Worm (Caenorhabditis elegans) whole organism, young adult: ENCODE results near the gene F18G5.6.

ENCODE experiments used
- B0035.1 ChIP-seq: sonication (generic microtip); optimal IDR thresholded peaks from 2 replicates; lab custom pipeline; 2016; ENCODE audit warnings: missing genetic modification characterization, mild to moderate bottlenecking, missing compliant biosample characterization, missing genotype, missing genetic modification reagents
- B0261.1 ChIP-seq: sonication (generic microtip); optimal IDR thresholded peaks from 2 replicates; lab custom pipeline; 2016; ENCODE audit warnings: mild to moderate bottlenecking, missing genetic modification characterization, moderate library complexity, missing compliant biosample characterization
- B0336.3 ChIP-seq: fragments of 200-800 bp; sonication (Bioruptor generic); IDR thresholded peaks from 2 replicates; pipeline ENCODE4 v1.3.6; 2022; ENCODE audit warnings: missing genetic modification characterization, missing compliant biosample characterization
- C17E4.6 ChIP-seq: fragments of 200-800 bp; sonication (Bioruptor generic); IDR thresholded peaks from 2 replicates; pipeline ENCODE4 v1.3.6; 2022; ENCODE audit warnings: missing genetic modification reagents, missing genetic modification characterization, missing compliant biosample characterization
- F22D6.2 ChIP-seq: sonication (generic microtip); optimal IDR thresholded peaks from 2 replicates; lab custom pipeline; 2016; ENCODE audit warnings: mild to moderate bottlenecking, missing genetic modification characterization, missing compliant biosample characterization
- F39B2.1 ChIP-seq: fragments of 200-800 bp; sonication (Bioruptor generic); IDR thresholded peaks from 2 replicates; pipeline ENCODE4 v1.3.6; 2022; ENCODE audit warnings: missing genetic modification reagents, missing genetic modification characterization, missing compliant biosample characterization
- K11D2.4 ChIP-seq: fragments of 200-800 bp; sonication (Bioruptor generic); IDR thresholded peaks from 2 replicates; pipeline ENCODE4 v1.3.6; 2022; ENCODE audit warnings: missing genetic modification reagents, missing genetic modification characterization, missing compliant biosample characterization
- K12H6.12 ChIP-seq: fragments of 200-800 bp; sonication (Bioruptor generic); optimal IDR thresholded peaks from 2 replicates; lab custom pipeline; 2018; ENCODE audit warnings: mild to moderate bottlenecking, missing genetic modification characterization, missing compliant biosample characterization
- Y53G8AR.9 ChIP-seq: fragments of 200-800 bp; sonication (Bioruptor generic); conservative IDR thresholded peaks from 2 replicates; pipeline ENCODE4 v1.3.6; 2022; ENCODE audit warnings: missing genetic modification reagents, missing genetic modification characterization, missing compliant biosample characterization
- Y56A3A.18 ChIP-seq: fragments of 200-800 bp; sonication (Bioruptor generic); IDR thresholded peaks from 2 replicates; pipeline ENCODE4 v1.3.6; 2022; ENCODE audit warnings: missing genetic modification reagents, missing genetic modification characterization, missing compliant biosample characterization
- Y79H2A.3 ChIP-seq: fragments of 200-800 bp; sonication (Bioruptor generic); conservative IDR thresholded peaks from 2 replicates; pipeline ENCODE4 v1.3.6; 2022; ENCODE audit warnings: missing genetic modification reagents, missing genetic modification characterization, missing compliant biosample characterization
- ama-1 ChIP-seq, 3 experiments: fragments of 150-350 bp in 1 of 3; sonication (generic microtip) in 2 of 3; optimal IDR thresholded peaks; 2 replicates each; lab custom pipeline; 2014 to 2018; ENCODE audit warnings: missing biosample characterization in 2 of 3, missing genetic modification characterization in 2 of 3, missing genetic modification reagents in 2 of 3
- aptf-2 ChIP-seq: fragments of 200-800 bp; sonication (Bioruptor generic); conservative IDR thresholded peaks from 2 replicates; pipeline ENCODE4 v1.3.6; 2022; ENCODE audit warnings: missing genetic modification reagents, missing genetic modification characterization, missing compliant biosample characterization
- atf-7 ChIP-seq: sonication (generic microtip); optimal IDR thresholded peaks from 2 replicates; lab custom pipeline; 2017; ENCODE audit warnings: mild to moderate bottlenecking, missing genetic modification characterization, missing compliant biosample characterization
- athp-1 ChIP-seq: sonication (generic microtip); optimal IDR thresholded peaks from 2 replicates; lab custom pipeline; 2017; ENCODE audit warnings: mild to moderate bottlenecking, missing genetic modification characterization, missing compliant biosample characterization
- cebp-1 ChIP-seq, 2 experiments: fragments of 200-800 bp in 1 of 2; sonication (Bioruptor generic) in 1 of 2; sonication (generic microtip) in 1 of 2; IDR thresholded peaks in 1 of 2; optimal IDR thresholded peaks in 1 of 2; 2 replicates each; pipeline versions ENCODE4 v1.3.6 to Lab custom; 2017 to 2022; ENCODE audit warnings: missing compliant biosample characterization in 2 of 2, missing genetic modification characterization in 2 of 2, mild to moderate bottlenecking in 1 of 2, missing genetic modification reagents in 1 of 2, moderate library complexity in 1 of 2
- cebp-2 ChIP-seq: fragments of 200-800 bp; sonication (Bioruptor generic); IDR thresholded peaks from 2 replicates; pipeline ENCODE4 v1.3.6; 2022; ENCODE audit warnings: missing genetic modification characterization, missing compliant biosample characterization
- ceh-91 ChIP-seq: fragments of 200-800 bp; sonication (Bioruptor generic); IDR thresholded peaks from 2 replicates; pipeline ENCODE4 v1.3.6; 2022; ENCODE audit warnings: missing genetic modification reagents, missing genetic modification characterization, missing compliant biosample characterization
- chd-7 ChIP-seq: sonication (generic microtip); optimal IDR thresholded peaks from 2 replicates; lab custom pipeline; 2016; ENCODE audit warnings: mild to moderate bottlenecking, missing genetic modification characterization, moderate library complexity, missing compliant biosample characterization
- die-1 ChIP-seq: sonication (generic microtip); optimal IDR thresholded peaks from 2 replicates; lab custom pipeline; 2016; ENCODE audit warnings: missing genotype, mild to moderate bottlenecking, missing genetic modification characterization, missing compliant biosample characterization
- dox-1 ChIP-seq: fragments of 200-800 bp; sonication (Bioruptor generic); IDR thresholded peaks from 2 replicates; pipeline ENCODE4 v1.3.6; 2022; ENCODE audit warnings: missing genetic modification reagents, missing genetic modification characterization, missing compliant biosample characterization
- dpff-1 ChIP-seq: sonication (generic microtip); optimal IDR thresholded peaks from 2 replicates; lab custom pipeline; 2017; ENCODE audit warnings: mild to moderate bottlenecking, missing genetic modification characterization, missing compliant biosample characterization
- hmg-1.2 ChIP-seq: fragments of 200-800 bp; sonication (Bioruptor generic); IDR thresholded peaks from 2 replicates; pipeline ENCODE4 v1.3.6; 2022; ENCODE audit warnings: missing genetic modification reagents, missing genetic modification characterization, missing compliant biosample characterization
- let-526 ChIP-seq: fragments of 200-800 bp; sonication (Bioruptor generic); IDR thresholded peaks from 2 replicates; pipeline ENCODE4 v1.3.6; 2022; ENCODE audit warnings: missing genetic modification reagents, missing genetic modification characterization, missing compliant biosample characterization
- let-607 ChIP-seq, 2 experiments: fragments of 200-800 bp in 1 of 2; sonication (Bioruptor generic) in 1 of 2; sonication (generic microtip) in 1 of 2; optimal IDR thresholded peaks; 2 replicates each; lab custom pipeline; 2016 to 2018; ENCODE audit warnings: mild to moderate bottlenecking in 2 of 2, missing compliant biosample characterization in 2 of 2, missing genetic modification characterization in 2 of 2, moderate library complexity in 2 of 2, missing genotype in 1 of 2
- madf-10 ChIP-seq: sonication (generic microtip); optimal IDR thresholded peaks from 2 replicates; lab custom pipeline; 2016; ENCODE audit warnings: mild to moderate bottlenecking, missing genetic modification characterization, missing compliant biosample characterization
- nfya-1 ChIP-seq: sonication (generic microtip); optimal IDR thresholded peaks from 2 replicates; lab custom pipeline; 2017; ENCODE audit warnings: antibody characterized with exemption, missing compliant biosample characterization, missing genetic modification characterization, borderline replicate concordance; ENCODE audit not compliant: insufficient read depth
- nfyb-1 ChIP-seq: fragments of 200-800 bp; sonication (Bioruptor generic); IDR thresholded peaks from 2 replicates; pipeline ENCODE4 v1.3.6; 2022; ENCODE audit warnings: missing genetic modification reagents, missing genetic modification characterization, missing compliant biosample characterization
- nhr-80 ChIP-seq: sonication (generic microtip); optimal IDR thresholded peaks from 2 replicates; lab custom pipeline; 2016; ENCODE audit warnings: missing genetic modification characterization, missing compliant biosample characterization
- nhr-90 ChIP-seq: sonication (generic microtip); optimal IDR thresholded peaks from 2 replicates; lab custom pipeline; 2016; ENCODE audit warnings: missing genotype, mild to moderate bottlenecking, missing genetic modification characterization, missing compliant biosample characterization
- pbrm-1 ChIP-seq: fragments of 200-800 bp; sonication (Bioruptor generic); IDR thresholded peaks from 2 replicates; pipeline ENCODE4 v1.3.6; 2022; ENCODE audit warnings: missing genetic modification reagents, missing genetic modification characterization, missing compliant biosample characterization
- pha-4 ChIP-seq: fragments of 150-350 bp; sonication (generic microtip); optimal IDR thresholded peaks from 2 replicates; lab custom pipeline; 2014; ENCODE audit warnings: missing biosample characterization, missing genetic modification reagents, missing genetic modification characterization
- rcor-1 ChIP-seq: fragments of 200-800 bp; sonication (Bioruptor generic); IDR thresholded peaks from 2 replicates; pipeline ENCODE4 v1.3.6; 2022; ENCODE audit warnings: missing genetic modification reagents, missing genetic modification characterization, missing compliant biosample characterization
- sdz-38 ChIP-seq: sonication (generic microtip); optimal IDR thresholded peaks from 2 replicates; lab custom pipeline; 2016; ENCODE audit warnings: missing genotype, missing genetic modification characterization, missing compliant biosample characterization
- sea-2 ChIP-seq: fragments of 200-800 bp; sonication (Bioruptor generic); IDR thresholded peaks from 2 replicates; pipeline ENCODE4 v1.3.6; 2022; ENCODE audit warnings: missing genetic modification characterization, missing compliant biosample characterization
- snpc-3.4 ChIP-seq: sonication (generic microtip); optimal IDR thresholded peaks from 2 replicates; lab custom pipeline; 2017; ENCODE audit warnings: missing genetic modification characterization, mild to moderate bottlenecking, missing compliant biosample characterization, antibody characterized with exemption, moderate library complexity, missing genotype, missing genetic modification reagents
- tbp1 ChIP-seq: fragments of 200-800 bp; sonication (Bioruptor generic); optimal IDR thresholded peaks from 2 replicates; lab custom pipeline; 2018; ENCODE audit warnings: mild to moderate bottlenecking, missing genetic modification characterization, missing compliant biosample characterization
- tlf-1 ChIP-seq: fragments of 200-800 bp; sonication (Bioruptor generic); optimal IDR thresholded peaks from 2 replicates; lab custom pipeline; 2018; ENCODE audit warnings: mild to moderate bottlenecking, missing genetic modification characterization, missing compliant biosample characterization
- ztf-22 ChIP-seq: fragments of 200-800 bp; sonication (Bioruptor generic); optimal IDR thresholded peaks from 2 replicates; lab custom pipeline; 2018; ENCODE audit warnings: mild to moderate bottlenecking, missing genetic modification characterization, moderate library complexity, missing compliant biosample characterization
- ztf-28 ChIP-seq: fragments of 200-800 bp; sonication (Bioruptor generic); IDR thresholded peaks from 2 replicates; pipeline ENCODE4 v1.3.6; 2022; ENCODE audit warnings: missing genetic modification reagents, missing genetic modification characterization, missing compliant biosample characterization

F18G5.6 gene

DNA sequence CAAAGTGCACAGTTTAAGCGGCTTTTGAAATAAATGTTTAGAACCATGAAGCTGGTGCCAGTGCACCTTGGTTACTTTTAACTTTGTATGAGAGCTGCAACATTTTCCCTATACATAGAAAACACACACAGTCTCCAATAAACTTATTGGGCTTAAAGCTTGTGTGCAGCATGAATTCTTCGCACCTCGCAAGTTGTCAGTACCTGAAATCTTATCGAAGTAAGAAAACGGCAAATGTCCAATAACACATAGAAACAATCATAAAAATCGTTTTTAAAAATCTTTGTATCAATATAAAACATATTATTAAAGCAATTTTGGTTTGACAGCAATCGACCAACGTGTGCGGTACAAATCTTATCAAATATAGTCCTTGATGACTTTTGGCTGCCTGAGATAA lies 4.2 kb upstream of the F18G5.6 start:
- TF ChIP-seq sdz-38 (tag; lab: Kevin White, UChicago): no peak
- TF ChIP-seq Y53G8AR.9 (GFP tag; lab: Robert Waterston, UW): 0 out of 2 replicates have a peak, but pooled peaks have one; percentile 38
- TF ChIP-seq hmg-1.2 (GFP tag; lab: Robert Waterston, UW): 0 out of 2 replicates have a peak, but pooled peaks have one; percentile 10
- TF ChIP-seq Y56A3A.18 (GFP tag; lab: Robert Waterston, UW): peak; percentile 55; the same call in 1 of the 2 replicates
- TF ChIP-seq cebp-2 (GFP tag; lab: Robert Waterston, UW): 0 out of 2 replicates have a peak, but pooled peaks have one; percentile 39
- no peak for TF ChIP-seq ama-1 (optimal IDR thresholded peaks at IDR 0.05; lab: Kevin White, UChicago)
- no peak for TF ChIP-seq ama-1 (GFP tag; optimal IDR thresholded peaks at IDR 0.05; lab: Kevin White, UChicago)
- TF ChIP-seq cebp-1 (GFP tag; IDR thresholded peaks at IDR 0.05; lab: Robert Waterston, UW): no peak
- peak; percentile 9 for TF ChIP-seq cebp-1 (tag; optimal IDR thresholded peaks at IDR 0.05; lab: Kevin White, UChicago)
- TF ChIP-seq, all 124 proteins: peak for 5

- no peak for TF ChIP-seq madf-10 (tag; lab: Kevin White, UChicago)
- no peak for TF ChIP-seq Y56A3A.18 (GFP tag; lab: Robert Waterston, UW)
- TF ChIP-seq Y53G8AR.9 (GFP tag; lab: Robert Waterston, UW): no peak
- no peak for TF ChIP-seq rcor-1 (GFP tag; lab: Robert Waterston, UW)
- TF ChIP-seq F39B2.1 (GFP tag; lab: Robert Waterston, UW): no peak
- TF ChIP-seq dox-1 (GFP tag; lab: Robert Waterston, UW): peak; percentile 46; the same call in 1 of the 2 replicates
- TF ChIP-seq nhr-80 (tag; lab: Kevin White, UChicago): peak; percentile 76
- no peak for TF ChIP-seq ama-1 (optimal IDR thresholded peaks at IDR 0.05; lab: Kevin White, UChicago)
- TF ChIP-seq ama-1 (GFP tag; optimal IDR thresholded peaks at IDR 0.05; lab: Kevin White, UChicago): no peak
- TF ChIP-seq chd-7 (tag; lab: Kevin White, UChicago): no peak
- no peak for TF ChIP-seq Y79H2A.3 (GFP tag; lab: Robert Waterston, UW)
- no peak for TF ChIP-seq cebp-1 (GFP tag; IDR thresholded peaks at IDR 0.05; lab: Robert Waterston, UW)
- TF ChIP-seq cebp-1 (tag; optimal IDR thresholded peaks at IDR 0.05; lab: Kevin White, UChicago): no peak
- TF ChIP-seq sea-2: no peak
- no peak for TF ChIP-seq aptf-2
- TF ChIP-seq hmg-1.2 (GFP tag; lab: Robert Waterston, UW): peak; percentile 14; the same call in 1 of the 2 replicates
- TF ChIP-seq athp-1: no peak
- TF ChIP-seq K12H6.12 (tag; lab: Kevin White, UChicago): no peak
- no peak for TF ChIP-seq die-1
- TF ChIP-seq dpff-1 (tag; lab: Kevin White, UChicago): no peak
Measured at ce11 chrX:9266512-9266911, 2.4 kb upstream of the F18G5.6 start.

ce11 chrX:9264636-9265035 lies 505 bp upstream of the F18G5.6 start:
- TF ChIP-seq B0035.1 (tag; lab: Kevin White, UChicago) (no peak), nhr-90 (peak; percentile 3), madf-10 (tag; lab: Kevin White, UChicago) (peak; percentile 40), tbp1 (GFP tag; lab: Kevin White, UChicago) (peak; percentile 27), B0336.3 (GFP tag; lab: Robert Waterston, UW) (peak; percentile 44; the same call in 1 of the 2 replicates), nfyb-1 (GFP tag; lab: Robert Waterston, UW) (peak; percentile 46; the same call in 1 of the 2 replicates), tlf-1 (GFP tag; lab: Kevin White, UChicago) (peak; percentile 29), F22D6.2 (tag; lab: Kevin White, UChicago) (peak; percentile 30), K11D2.4 (GFP tag; lab: Robert Waterston, UW) (peak; percentile 54; the same call in 1 of the 2 replicates), cebp-1 (GFP tag; IDR thresholded peaks at IDR 0.05; lab: Robert Waterston, UW) (peak; percentile 35; the same call in 1 of the 2 replicates), cebp-1 (tag; optimal IDR thresholded peaks at IDR 0.05; lab: Kevin White, UChicago) (peak; percentile 69), atf-7 (peak; percentile 61), let-526 (peak; percentile 46; the same call in 1 of the 2 replicates), die-1 (no peak), Y53G8AR.9 (GFP tag; lab: Robert Waterston, UW) (0 out of 2 replicates have a peak, but pooled peaks have one; percentile 29), C17E4.6 (GFP tag; lab: Robert Waterston, UW) (no peak), nfya-1 (no peak), nhr-80 (tag; lab: Kevin White, UChicago) (peak; percentile 91), pha-4 (tag; lab: Kevin White, UChicago) (peak; percentile 71), B0261.1 (no peak), ztf-22 (GFP tag; lab: Kevin White, UChicago) (peak; percentile 16), snpc-3.4 (tag; lab: Kevin White, UChicago) (peak; percentile 0), ztf-28 (GFP tag; lab: Robert Waterston, UW) (no peak), dox-1 (GFP tag; lab: Robert Waterston, UW) (peak; percentile 40; the same call in 1 of the 2 replicates), let-607 (tag; optimal IDR thresholded peaks at IDR 0.05; lab: Kevin White, UChicago) (peak in 1 of 2 experiments; percentile 32), Y56A3A.18 (GFP tag; lab: Robert Waterston, UW) (peak; percentile 13; the same call in 1 of the 2 replicates), pbrm-1 (GFP tag; lab: Robert Waterston, UW) (0 out of 2 replicates have a peak, but pooled peaks have one; percentile 27), ceh-91 (no peak)
